Fruit fly (Drosophila melanogaster) whole organism, embryonic: ENCODE measurements around the gene Nup43.

Experiments
- Abd-B ChIP-seq: fragments of 200-800 bp; sonication (Bioruptor generic); optimal IDR thresholded peaks from 2 replicates; lab custom pipeline; 2018; ENCODE audit warnings: missing biosample characterization, mild to moderate bottlenecking, missing genetic modification characterization, moderate library complexity
- Atf3 ChIP-seq: fragments of 200-800 bp; sonication (Bioruptor generic); optimal IDR thresholded peaks from 3 replicates; lab custom pipeline; 2016; ENCODE audit warnings: missing biosample characterization, missing genetic modification characterization
- BtbVII ChIP-seq: fragments of 200-800 bp; sonication (Bioruptor generic); optimal IDR thresholded peaks from 3 replicates; lab custom pipeline; 2017; ENCODE audit warnings: missing biosample characterization, mild to moderate bottlenecking, missing genetic modification characterization
- CG10209 ChIP-seq: fragments of 200-800 bp; sonication (Bioruptor generic); optimal IDR thresholded peaks from 3 replicates; lab custom pipeline; 2017; ENCODE audit warnings: missing biosample characterization, mild to moderate bottlenecking, missing genetic modification characterization, missing genetic modification reagents
- CG10462 ChIP-seq: fragments of 200-800 bp; sonication (Bioruptor generic); optimal IDR thresholded peaks from 2 replicates; lab custom pipeline; 2016; ENCODE audit warnings: missing biosample characterization, missing genetic modification characterization
- CG11247 ChIP-seq: fragments of 200-800 bp; sonication (Bioruptor generic); IDR thresholded peaks from 2 replicates; pipeline ENCODE4 v1.3.6; 2022; ENCODE audit warnings: missing biosample characterization, missing genetic modification characterization
- CG13424 ChIP-seq: fragments of 200-800 bp; sonication (Bioruptor generic); optimal IDR thresholded peaks from 2 replicates; lab custom pipeline; 2019; ENCODE audit warnings: missing biosample characterization, mild to moderate bottlenecking, missing genetic modification characterization, moderate library complexity
- CG18764 ChIP-seq: fragments of 200-800 bp; sonication (Bioruptor generic); optimal IDR thresholded peaks from 3 replicates; lab custom pipeline; 2016; ENCODE audit warnings: missing biosample characterization, missing genetic modification characterization
- CG31388 ChIP-seq: fragments of 200-800 bp; sonication (Bioruptor generic); optimal IDR thresholded peaks from 2 replicates; lab custom pipeline; 2016; ENCODE audit warnings: missing biosample characterization, missing genetic modification characterization
- CG3847 ChIP-seq: fragments of 200-800 bp; sonication (Bioruptor generic); IDR thresholded peaks from 2 replicates; pipeline ENCODE4 v1.3.6; 2022; ENCODE audit warnings: missing biosample characterization, missing genetic modification characterization
- CG4282 ChIP-seq: fragments of 200-800 bp; sonication (Bioruptor generic); optimal IDR thresholded peaks from 2 replicates; lab custom pipeline; 2016; ENCODE audit warnings: missing biosample characterization, missing genetic modification characterization
- CG6765 ChIP-seq: fragments of 200-800 bp; sonication (Bioruptor generic); optimal IDR thresholded peaks from 3 replicates; lab custom pipeline; 2017; ENCODE audit warnings: missing biosample characterization, mild to moderate bottlenecking, missing genetic modification characterization
- CG9797 ChIP-seq: fragments of 200-800 bp; sonication (Bioruptor generic); optimal IDR thresholded peaks from 3 replicates; lab custom pipeline; 2018; ENCODE audit warnings: missing biosample characterization, mild to moderate bottlenecking, missing genetic modification characterization
- CG9932 ChIP-seq: fragments of 200-800 bp; sonication (Bioruptor generic); IDR thresholded peaks from 2 replicates; pipeline ENCODE4 v1.3.6; 2022; ENCODE audit warnings: missing biosample characterization, missing genetic modification characterization
- Chrac-16 ChIP-seq: fragments of 200-800 bp; sonication (Bioruptor generic); optimal IDR thresholded peaks from 3 replicates; lab custom pipeline; 2016; ENCODE audit warnings: missing biosample characterization, missing genetic modification characterization
- Dad ChIP-seq: fragments of 200-800 bp; sonication (Bioruptor generic); optimal IDR thresholded peaks from 3 replicates; lab custom pipeline; 2016; ENCODE audit warnings: missing biosample characterization, missing genetic modification characterization
- Dbx ChIP-seq: fragments of 200-800 bp; sonication (Bioruptor generic); IDR thresholded peaks from 3 replicates; pipeline ENCODE4 v1.3.6; 2022; ENCODE audit warnings: missing biosample characterization, missing genetic modification characterization
- Dip2 ChIP-seq: fragments of 200-800 bp; sonication (Bioruptor generic); IDR thresholded peaks from 2 replicates; pipeline ENCODE4 v1.3.6; 2022; ENCODE audit warnings: missing biosample characterization, missing genetic modification characterization
- Dll ChIP-seq: fragments of 200-800 bp; sonication (Bioruptor generic); IDR thresholded peaks from 4 replicates; pipeline ENCODE4 v1.3.6; 2022; ENCODE audit warnings: missing biosample characterization, missing genetic modification characterization; ENCODE audit not compliant: partially characterized antibody
- Drgx ChIP-seq: fragments of 200-800 bp; sonication (Bioruptor generic); IDR thresholded peaks from 2 replicates; pipeline ENCODE4 v1.3.6; 2022; ENCODE audit warnings: missing biosample characterization, missing genetic modification characterization
- Hand ChIP-seq: fragments of 200-800 bp; sonication (Bioruptor generic); optimal IDR thresholded peaks from 2 replicates; lab custom pipeline; 2017; ENCODE audit warnings: mild to moderate bottlenecking, missing biosample characterization, missing genetic modification reagents, missing genetic modification characterization
- Lim3 ChIP-seq: fragments of 200-800 bp; sonication (Bioruptor generic); IDR thresholded peaks from 2 replicates; pipeline ENCODE4 v1.3.6; 2022; ENCODE audit warnings: missing biosample characterization, missing genetic modification characterization
- NfI ChIP-seq: fragments of 200-800 bp; sonication (Bioruptor generic); optimal IDR thresholded peaks from 3 replicates; lab custom pipeline; 2018; ENCODE audit warnings: missing biosample characterization, mild to moderate bottlenecking, missing genetic modification characterization, moderate library complexity
- PHDP ChIP-seq: fragments of 200-800 bp; sonication (Bioruptor generic); optimal IDR thresholded peaks from 3 replicates; lab custom pipeline; 2018; ENCODE audit warnings: missing biosample characterization, mild to moderate bottlenecking, missing genetic modification characterization, moderate library complexity
- Ptx1 ChIP-seq: fragments of 200-800 bp; sonication (Bioruptor generic); IDR thresholded peaks from 2 replicates; pipeline ENCODE4 v1.3.6; 2022; ENCODE audit warnings: missing biosample characterization, missing genetic modification characterization
- bcd ChIP-seq: fragments of 200-800 bp; sonication (Bioruptor generic); optimal IDR thresholded peaks from 2 replicates; lab custom pipeline; 2017; ENCODE audit warnings: missing biosample characterization, mild to moderate bottlenecking, missing genetic modification characterization
- caup ChIP-seq: fragments of 200-800 bp; sonication (Bioruptor generic); optimal IDR thresholded peaks from 3 replicates; lab custom pipeline; 2017; ENCODE audit warnings: missing biosample characterization, mild to moderate bottlenecking, missing genetic modification characterization, moderate library complexity; ENCODE audit not compliant: severe bottlenecking
- crol ChIP-seq: fragments of 200-800 bp; sonication (Bioruptor generic); IDR thresholded peaks from 2 replicates; pipeline ENCODE4 v1.3.6; 2022; ENCODE audit warnings: missing biosample characterization, missing genetic modification characterization
- disco-r ChIP-seq: fragments of 200-800 bp; sonication (Bioruptor generic); optimal IDR thresholded peaks from 2 replicates; lab custom pipeline; 2016; ENCODE audit warnings: missing biosample characterization, missing genetic modification characterization
- exex ChIP-seq: fragments of 200-800 bp; sonication (Bioruptor generic); optimal IDR thresholded peaks from 4 replicates; lab custom pipeline; 2018; ENCODE audit warnings: missing biosample characterization, mild to moderate bottlenecking, missing genetic modification characterization, moderate library complexity
- fd3F ChIP-seq: fragments of 200-800 bp; sonication (Bioruptor generic); optimal IDR thresholded peaks from 2 replicates; lab custom pipeline; 2018; ENCODE audit warnings: missing biosample characterization, mild to moderate bottlenecking, missing genetic modification characterization, moderate library complexity
- grau ChIP-seq: fragments of 200-800 bp; optimal IDR thresholded peaks from 3 replicates; lab custom pipeline; 2019; ENCODE audit warnings: missing biosample characterization, mild to moderate bottlenecking, missing genetic modification characterization, moderate library complexity
- gro ChIP-seq: fragments of 200-800 bp; sonication (Bioruptor generic); optimal IDR thresholded peaks from 2 replicates; lab custom pipeline; 2016; ENCODE audit warnings: missing biosample characterization, missing genetic modification characterization
- maf-S ChIP-seq: fragments of 200-800 bp; sonication (Bioruptor generic); optimal IDR thresholded peaks from 2 replicates; lab custom pipeline; 2016; ENCODE audit warnings: missing biosample characterization, missing genetic modification characterization
- mam ChIP-seq: fragments of 200-800 bp; sonication (Bioruptor generic); optimal IDR thresholded peaks from 3 replicates; lab custom pipeline; 2016; ENCODE audit warnings: missing biosample characterization, missing genetic modification characterization
- mirr ChIP-seq: fragments of 200-800 bp; sonication (Bioruptor generic); optimal IDR thresholded peaks from 3 replicates; lab custom pipeline; 2018; ENCODE audit warnings: missing biosample characterization, mild to moderate bottlenecking, missing genetic modification characterization
- nau ChIP-seq: fragments of 200-800 bp; sonication (Bioruptor generic); optimal IDR thresholded peaks from 3 replicates; lab custom pipeline; 2017; ENCODE audit warnings: missing biosample characterization, mild to moderate bottlenecking, missing genetic modification characterization, missing genetic modification reagents
- nerfin-1 ChIP-seq: fragments of 200-800 bp; sonication (Bioruptor generic); optimal IDR thresholded peaks from 3 replicates; lab custom pipeline; 2019; ENCODE audit warnings: missing biosample characterization, mild to moderate bottlenecking, missing genetic modification characterization, moderate library complexity
- pfk ChIP-seq: fragments of 200-800 bp; sonication (Bioruptor generic); optimal IDR thresholded peaks from 2 replicates; lab custom pipeline; 2018; ENCODE audit warnings: missing biosample characterization, mild to moderate bottlenecking, missing genetic modification characterization, moderate library complexity
- phol ChIP-seq: fragments of 200-800 bp; sonication (Bioruptor generic); optimal IDR thresholded peaks from 3 replicates; lab custom pipeline; 2018; ENCODE audit warnings: missing biosample characterization, mild to moderate bottlenecking, missing genetic modification characterization, moderate library complexity
- pita ChIP-seq: fragments of 200-800 bp; sonication (Bioruptor generic); optimal IDR thresholded peaks from 2 replicates; lab custom pipeline; 2017; ENCODE audit warnings: missing biosample characterization, mild to moderate bottlenecking, missing genetic modification characterization
- pnt ChIP-seq: fragments of 200-800 bp; sonication (Bioruptor generic); optimal IDR thresholded peaks from 3 replicates; lab custom pipeline; 2016; ENCODE audit warnings: missing biosample characterization, missing genetic modification characterization
- repo ChIP-seq: fragments of 200-800 bp; sonication (Bioruptor generic); optimal IDR thresholded peaks from 2 replicates; lab custom pipeline; 2016; ENCODE audit warnings: missing biosample characterization, missing genetic modification characterization
- sisA ChIP-seq: fragments of 200-800 bp; sonication (Bioruptor generic); IDR thresholded peaks from 2 replicates; pipeline ENCODE4 v1.3.6; 2022; ENCODE audit warnings: missing biosample characterization, missing genetic modification characterization
- slp2 ChIP-seq: fragments of 200-800 bp; sonication (Bioruptor generic); optimal IDR thresholded peaks from 2 replicates; lab custom pipeline; 2016; ENCODE audit warnings: missing biosample characterization, missing genetic modification characterization
- sob ChIP-seq: fragments of 200-800 bp; sonication (Bioruptor generic); IDR thresholded peaks from 2 replicates; pipeline ENCODE4 v1.3.6; 2022; ENCODE audit warnings: missing biosample characterization, missing genetic modification characterization
- stc ChIP-seq: fragments of 200-800 bp; sonication (Bioruptor generic); IDR thresholded peaks from 2 replicates; pipeline ENCODE4 v1.3.6; 2022; ENCODE audit warnings: missing biosample characterization, missing genetic modification characterization
- tin ChIP-seq: fragments of 200-800 bp; sonication (Bioruptor generic); optimal IDR thresholded peaks from 3 replicates; lab custom pipeline; 2016; ENCODE audit warnings: missing biosample characterization, missing genetic modification characterization
- toy ChIP-seq: fragments of 200-800 bp; sonication (Bioruptor generic); IDR thresholded peaks from 2 replicates; pipeline ENCODE4 v1.3.6; 2022; ENCODE audit warnings: missing biosample characterization, missing genetic modification characterization
- tx ChIP-seq: fragments of 200-800 bp; sonication (Bioruptor generic); optimal IDR thresholded peaks from 2 replicates; lab custom pipeline; 2016; ENCODE audit warnings: missing biosample characterization, missing genetic modification characterization
- zfh2 ChIP-seq: fragments of 200-800 bp; sonication (Bioruptor generic); optimal IDR thresholded peaks from 2 replicates; lab custom pipeline; 2016; ENCODE audit warnings: missing biosample characterization, missing genetic modification characterization

Nup43 gene

DNA sequence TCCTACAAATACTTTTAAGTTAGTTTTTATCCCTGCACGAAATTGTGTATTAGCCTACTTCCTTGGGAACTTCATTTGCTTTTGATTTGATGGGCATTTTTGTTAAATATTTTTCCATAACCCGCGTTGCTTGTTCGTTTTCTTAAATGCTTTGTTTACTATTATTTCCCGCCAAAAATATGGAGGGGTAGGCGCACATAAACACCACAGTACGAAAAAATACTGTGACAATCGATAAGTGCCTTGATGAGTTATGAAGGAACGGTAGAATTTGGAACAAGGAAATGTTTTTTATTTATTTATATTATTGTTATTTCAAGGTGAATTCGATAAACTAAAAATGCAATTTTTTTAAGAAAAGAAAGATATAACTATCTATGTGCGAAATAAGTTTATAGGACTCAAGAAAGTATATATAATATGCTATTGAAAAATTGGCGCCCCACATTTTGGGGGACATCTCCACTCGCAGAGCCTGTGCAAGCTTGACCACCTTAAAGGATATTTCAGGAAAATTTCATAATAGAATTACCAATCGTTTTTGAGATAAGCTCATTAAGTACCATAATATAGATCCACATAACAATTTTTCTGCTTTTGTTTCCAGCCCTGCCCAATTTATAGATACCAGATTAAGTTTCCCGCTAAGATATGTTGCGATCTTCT, at the start of gene Nup43, which contains the start of gene WRNexo (continued):
- TF ChIP-seq CG4282 (GFP tag; lab: Kevin White, UChicago) (no peak), sob (peak; percentile 37; the same call in 1 of the 2 replicates), CG9797 (GFP tag; lab: Kevin White, UChicago) (peak; percentile 60), slp2 (GFP tag; lab: Kevin White, UChicago) (peak; percentile 43), crol (no peak), Lim3 (GFP tag; lab: Robert Waterston, UW) (no peak), exex (no peak), CG10462 (peak; percentile 19), CG13424 (tag; lab: Kevin White, UChicago) (peak; percentile 25), disco-r (GFP tag; lab: Kevin White, UChicago) (no peak), toy (GFP tag; lab: Robert Waterston, UW) (no peak), CG6765 (GFP tag; lab: Kevin White, UChicago) (no peak), Hand (GFP tag; lab: Kevin White, UChicago) (no peak), Drgx (GFP tag; lab: Robert Waterston, UW) (no peak), zfh2 (peak; percentile 52), fd3F (GFP tag; lab: Kevin White, UChicago) (peak; percentile 24), mam (peak; percentile 61), pita (GFP tag; lab: Kevin White, UChicago) (no peak), grau (tag; lab: Kevin White, UChicago) (peak; percentile 52), repo (GFP tag; lab: Kevin White, UChicago) (no peak), Abd-B (peak; percentile 47), CG3847 (GFP tag; lab: Robert Waterston, UW) (peak; percentile 57), pfk (peak; percentile 69), phol (tag; lab: Kevin White, UChicago) (peak; percentile 59), Dip2 (GFP tag; lab: Robert Waterston, UW) (no peak), stc (GFP tag; lab: Robert Waterston, UW) (no peak), Atf3 (peak; percentile 29), sisA (GFP tag; lab: Robert Waterston, UW) (peak; percentile 14; the same call in 1 of the 2 replicates), caup (GFP tag; lab: Kevin White, UChicago) (no peak), PHDP (no peak), bcd (GFP tag; lab: Kevin White, UChicago) (peak; percentile 55), tin (GFP tag; lab: Kevin White, UChicago) (peak; percentile 42), Ptx1 (GFP tag; lab: Robert Waterston, UW) (peak; percentile 50), nau (GFP tag; lab: Kevin White, UChicago) (no peak), gro (GFP tag; lab: Kevin White, UChicago) (no peak), NfI (peak; percentile 22), BtbVII (GFP tag; lab: Kevin White, UChicago) (no peak), Dbx (GFP tag; lab: Robert Waterston, UW) (no peak), CG11247 (GFP tag; lab: Robert Waterston, UW) (no peak), Dad (peak; percentile 1), pnt (GFP tag; lab: Kevin White, UChicago) (peak; percentile 13), tx (GFP tag; lab: Kevin White, UChicago) (no peak), CG31388 (GFP tag; lab: Kevin White, UChicago) (no peak), mirr (GFP tag; lab: Kevin White, UChicago) (no peak), CG10209 (GFP tag; lab: Kevin White, UChicago) (peak; percentile 37), maf-S (GFP tag; lab: Kevin White, UChicago) (no peak), CG9932 (GFP tag; lab: Robert Waterston, UW) (peak; percentile 62), CG18764 (GFP tag; lab: Kevin White, UChicago) (no peak), nerfin-1 (tag; lab: Kevin White, UChicago) (peak; percentile 14), Chrac-16 (peak; percentile 19), Dll (GFP tag; lab: Robert Waterston, UW) (no peak)
